Fruit fly (Drosophila melanogaster) whole organism, wandering third instar larva: ENCODE results near the gene tara.

Experiments
- Abd-B ChIP-seq: fragments of >200 bp; optimal IDR thresholded peaks from 2 replicates; lab custom pipeline; 2017; ENCODE audit warnings: missing biosample characterization, missing genetic modification characterization
- CG32264 ChIP-seq: fragments of 200-800 bp; sonication (Bioruptor generic); optimal IDR thresholded peaks from 2 replicates; lab custom pipeline; 2016; ENCODE audit warnings: missing biosample characterization, missing genetic modification characterization
- CG9705 ChIP-seq: fragments of 200-800 bp; sonication (Bioruptor generic); optimal IDR thresholded peaks from 2 replicates; lab custom pipeline; 2018; ENCODE audit warnings: missing biosample characterization, mild to moderate bottlenecking, missing genetic modification characterization
- CrebA ChIP-seq: fragments of 200-800 bp; sonication (Bioruptor generic); optimal IDR thresholded peaks from 2 replicates; lab custom pipeline; 2016; ENCODE audit warnings: missing biosample characterization, mild to moderate bottlenecking, missing genetic modification characterization, borderline replicate concordance
- Dfd ChIP-seq: fragments of >200 bp; optimal IDR thresholded peaks from 2 replicates; lab custom pipeline; 2017; ENCODE audit warnings: missing biosample characterization, missing genetic modification characterization
- Dif ChIP-seq: fragments of 200-275, 200-300 bp; sonication (Bioruptor generic); optimal IDR thresholded peaks from 2 replicates; lab custom pipeline; 2018; ENCODE audit warnings: missing biosample characterization, missing genetic modification characterization; ENCODE audit not compliant: partially characterized antibody
- GATAd ChIP-seq: sonication (Bioruptor generic); optimal IDR thresholded peaks from 2 replicates; lab custom pipeline; 2016; ENCODE audit warnings: missing biosample characterization, missing genetic modification characterization
- HLH106 ChIP-seq: fragments of 200-800 bp; optimal IDR thresholded peaks from 3 replicates; lab custom pipeline; 2019; ENCODE audit warnings: missing biosample characterization, mild to moderate bottlenecking, missing genetic modification characterization, moderate library complexity
- Hnf4 ChIP-seq: fragments of 200-800 bp; sonication (Bioruptor generic); optimal IDR thresholded peaks from 2 replicates; lab custom pipeline; 2016; ENCODE audit warnings: missing biosample characterization, mild to moderate bottlenecking, missing genetic modification characterization
- Hr78 ChIP-seq: fragments of >200 bp; optimal IDR thresholded peaks from 2 replicates; lab custom pipeline; 2017; ENCODE audit warnings: missing biosample characterization, missing genetic modification characterization
- Hr83 ChIP-seq: fragments of 200-300 bp; sonication (Bioruptor generic); optimal IDR thresholded peaks from 2 replicates; lab custom pipeline; 2016; ENCODE audit warnings: missing biosample characterization, mild to moderate bottlenecking, missing genetic modification characterization, moderate library complexity; ENCODE audit not compliant: poor library complexity, severe bottlenecking
- Jra ChIP-seq: sonication (Bioruptor generic); optimal IDR thresholded peaks from 2 replicates; lab custom pipeline; 2016; ENCODE audit warnings: missing biosample characterization, missing genetic modification characterization
- Mio ChIP-seq: sonication (Bioruptor generic); optimal IDR thresholded peaks from 2 replicates; lab custom pipeline; 2016; ENCODE audit warnings: missing biosample characterization, missing genetic modification characterization
- Myc ChIP-seq: fragments of >200 bp; optimal IDR thresholded peaks from 2 replicates; lab custom pipeline; 2017
- N ChIP-seq: fragments of >200 bp; optimal IDR thresholded peaks from 2 replicates; lab custom pipeline; 2018; ENCODE audit warnings: missing biosample characterization, missing external identifiers, missing genetic modification characterization
- OdsH ChIP-seq: fragments of 200-800 bp; sonication (Bioruptor generic); optimal IDR thresholded peaks from 2 replicates; lab custom pipeline; 2016; ENCODE audit warnings: missing biosample characterization, mild to moderate bottlenecking, missing genetic modification characterization
- Rel ChIP-seq, 2 experiments: fragments of 200-800 bp; sonication (Bioruptor generic) in 1 of 2; optimal IDR thresholded peaks; 2 replicates in 1 of 2; 3 replicates in 1 of 2; lab custom pipeline; 2016 to 2019; ENCODE audit warnings: mild to moderate bottlenecking in 2 of 2, missing biosample characterization in 2 of 2, missing genetic modification characterization in 2 of 2, moderate library complexity in 1 of 2
- Sp1 ChIP-seq: fragments of 200-800 bp; sonication (Bioruptor generic); optimal IDR thresholded peaks from 3 replicates; lab custom pipeline; 2019; ENCODE audit warnings: missing biosample characterization, mild to moderate bottlenecking, missing genetic modification characterization, moderate library complexity
- Vsx2 ChIP-seq: fragments of 200-300, 225-300 bp; sonication (Bioruptor generic); optimal IDR thresholded peaks from 2 replicates; lab custom pipeline; 2018; ENCODE audit warnings: missing biosample characterization, missing genetic modification characterization; ENCODE audit not compliant: partially characterized antibody
- br ChIP-seq: fragments of 200-800 bp; sonication (Bioruptor generic); optimal IDR thresholded peaks from 2 replicates; lab custom pipeline; 2016; ENCODE audit warnings: missing biosample characterization, missing genetic modification characterization
- brk ChIP-seq: fragments of 200-800 bp; sonication (Bioruptor generic); optimal IDR thresholded peaks from 2 replicates; lab custom pipeline; 2016; ENCODE audit warnings: missing biosample characterization, mild to moderate bottlenecking, missing genetic modification characterization
- dl ChIP-seq, 2 experiments: fragments of 175-275, 200-275 bp in 1 of 2; fragments of 200-275 bp in 1 of 2; sonication (Bioruptor generic); optimal IDR thresholded peaks; lab custom pipeline; 2018; ENCODE audit warnings: mild to moderate bottlenecking in 2 of 2, missing biosample characterization in 2 of 2, missing genetic modification characterization in 2 of 2, moderate library complexity in 2 of 2; ENCODE audit not compliant: partially characterized antibody in 2 of 2, insufficient read depth in 1 of 2
- dmrt93B ChIP-seq: fragments of 200-800 bp; sonication (Bioruptor generic); optimal IDR thresholded peaks from 2 replicates; lab custom pipeline; 2018; ENCODE audit warnings: missing biosample characterization, mild to moderate bottlenecking, missing genetic modification characterization
- dsf ChIP-seq: sonication (Bioruptor generic); optimal IDR thresholded peaks from 2 replicates; lab custom pipeline; 2016; ENCODE audit warnings: missing biosample characterization, missing genetic modification characterization, borderline replicate concordance
- ey ChIP-seq: fragments of 200-800 bp; sonication (Bioruptor generic); optimal IDR thresholded peaks from 2 replicates; lab custom pipeline; 2016; ENCODE audit warnings: missing biosample characterization, missing genetic modification characterization
- foxo ChIP-seq, 2 experiments: fragments of 200-800 bp; sonication (Bioruptor generic); optimal IDR thresholded peaks; 2 replicates in 1 of 2; 3 replicates in 1 of 2; lab custom pipeline; 2016 to 2017; ENCODE audit warnings: missing biosample characterization in 2 of 2, missing genetic modification characterization in 2 of 2
- fru ChIP-seq: fragments of 200-800 bp; sonication (Bioruptor generic); optimal IDR thresholded peaks from 3 replicates; lab custom pipeline; 2016; ENCODE audit warnings: missing biosample characterization, mild to moderate bottlenecking, missing genetic modification characterization
- h ChIP-seq: fragments of 200-800 bp; sonication (Bioruptor generic); optimal IDR thresholded peaks from 3 replicates; lab custom pipeline; 2016; ENCODE audit warnings: missing biosample characterization, mild to moderate bottlenecking, missing genetic modification characterization
- jim ChIP-seq: fragments of 175-275, 200-325 bp; sonication (Bioruptor generic); optimal IDR thresholded peaks from 2 replicates; lab custom pipeline; 2016; ENCODE audit warnings: missing biosample characterization, mild to moderate bottlenecking, missing genetic modification characterization
- lola ChIP-seq: fragments of >200 bp; optimal IDR thresholded peaks from 2 replicates; lab custom pipeline; 2017; ENCODE audit warnings: missing biosample characterization, missing genetic modification characterization
- pan ChIP-seq: fragments of >200 bp; optimal IDR thresholded peaks from 2 replicates; lab custom pipeline; 2017
- psq ChIP-seq: fragments of 200-800 bp; sonication (Bioruptor generic); optimal IDR thresholded peaks from 3 replicates; lab custom pipeline; 2017; ENCODE audit warnings: missing biosample characterization, mild to moderate bottlenecking, missing genetic modification characterization, moderate library complexity
- rgr ChIP-seq: fragments of 200-800 bp; sonication (Bioruptor generic); optimal IDR thresholded peaks from 3 replicates; lab custom pipeline; 2016; ENCODE audit warnings: missing biosample characterization, mild to moderate bottlenecking, missing genetic modification characterization
- sage ChIP-seq: fragments of 200-800 bp; sonication (Bioruptor generic); optimal IDR thresholded peaks from 2 replicates; lab custom pipeline; 2016; ENCODE audit warnings: missing biosample characterization, mild to moderate bottlenecking, missing genetic modification characterization
- sv ChIP-seq: fragments of 200-800 bp; sonication (Bioruptor generic); optimal IDR thresholded peaks from 3 replicates; lab custom pipeline; 2016; ENCODE audit warnings: missing biosample characterization, missing genetic modification characterization
- tai ChIP-seq: sonication (Bioruptor generic); optimal IDR thresholded peaks from 2 replicates; lab custom pipeline; 2016; ENCODE audit warnings: missing biosample characterization, missing genetic modification characterization
- usp ChIP-seq: fragments of >200 bp; optimal IDR thresholded peaks from 2 replicates; lab custom pipeline; 2017; ENCODE audit warnings: missing biosample characterization, missing genetic modification characterization
- woc ChIP-seq: sonication (Bioruptor generic); optimal IDR thresholded peaks from 2 replicates; lab custom pipeline; 2016; ENCODE audit warnings: missing biosample characterization, mild to moderate bottlenecking, missing genetic modification characterization

Gene tara

dm6 chr3R:16224415-16225165 lies 861 bp upstream of the tara start:
- TF ChIP-seq fru (GFP tag; lab: Kevin White, UChicago) = peak; percentile 93
- no peak for TF ChIP-seq usp (GFP tag; lab: Kevin White, UChicago)
- TF ChIP-seq Vsx2 (GFP tag; lab: Kevin White, UChicago) = peak; percentile 40
- TF ChIP-seq br = peak; percentile 89
- TF ChIP-seq CrebA (GFP tag; lab: Kevin White, UChicago) = no peak
- peak; percentile 91 for TF ChIP-seq OdsH (GFP tag; lab: Kevin White, UChicago)
- TF ChIP-seq Rel (GFP tag; optimal IDR thresholded peaks at IDR 0.05; lab: Kevin White, UChicago) = peak; percentile 72
- peak; percentile 79 for TF ChIP-seq Rel (tag; optimal IDR thresholded peaks at IDR 0.05; lab: Kevin White, UChicago)
- peak; percentile 85 for TF ChIP-seq Sp1
- TF ChIP-seq sv (GFP tag; lab: Kevin White, UChicago) = peak; percentile 94
- TF ChIP-seq Hr83 (GFP tag; lab: Kevin White, UChicago) = peak; percentile 55
- TF ChIP-seq N (GFP tag; lab: Kevin White, UChicago) = peak; percentile 47
- TF ChIP-seq Hnf4 = peak; percentile 82
- peak; percentile 74 for TF ChIP-seq Jra
- TF ChIP-seq foxo (GFP tag; optimal IDR thresholded peaks at IDR 0.05; lab: Kevin White, UChicago) = peak; percentile 74 to 91
- TF ChIP-seq rgr (GFP tag; lab: Kevin White, UChicago) = peak; percentile 93
- peak; percentile 79 for TF ChIP-seq psq (GFP tag; lab: Kevin White, UChicago)
- TF ChIP-seq Dfd (GFP tag; lab: Kevin White, UChicago) = no peak
- TF ChIP-seq tai (GFP tag; lab: Kevin White, UChicago) = peak; percentile 73
- peak; percentile 2 for TF ChIP-seq CG9705 (GFP tag; lab: Kevin White, UChicago)
- TF ChIP-seq sage (GFP tag; lab: Kevin White, UChicago) = peak; percentile 63
- peak; percentile 90 for TF ChIP-seq brk (GFP tag; lab: Kevin White, UChicago)
- TF ChIP-seq Myc = no peak
- TF ChIP-seq lola = no peak
- peak; percentile 78 to 85 for TF ChIP-seq dl (GFP tag; optimal IDR thresholded peaks at IDR 0.05; lab: Kevin White, UChicago; ENCODE audit: insufficient read depth in 1 of 2, partially characterized antibody in 2 of 2)
- TF ChIP-seq HLH106 = peak; percentile 81
- TF ChIP-seq Hr78 = no peak
- TF ChIP-seq Mio (GFP tag; lab: Kevin White, UChicago) = peak; percentile 26
- TF ChIP-seq Dif (GFP tag; lab: Kevin White, UChicago) = peak; percentile 91
- peak; percentile 68 for TF ChIP-seq dsf (GFP tag; lab: Kevin White, UChicago)
- peak; percentile 81 for TF ChIP-seq woc (GFP tag; lab: Kevin White, UChicago)
- TF ChIP-seq h = peak; percentile 94
- TF ChIP-seq pan = no peak
- TF ChIP-seq jim (GFP tag; lab: Kevin White, UChicago) = no peak
- peak; percentile 94 for TF ChIP-seq ey
- no peak for TF ChIP-seq Abd-B (GFP tag; lab: Kevin White, UChicago)
- peak; percentile 88 for TF ChIP-seq CG32264
- peak; percentile 73 for TF ChIP-seq dmrt93B (GFP tag; lab: Kevin White, UChicago)
- peak; percentile 30 for TF ChIP-seq GATAd

DNA sequence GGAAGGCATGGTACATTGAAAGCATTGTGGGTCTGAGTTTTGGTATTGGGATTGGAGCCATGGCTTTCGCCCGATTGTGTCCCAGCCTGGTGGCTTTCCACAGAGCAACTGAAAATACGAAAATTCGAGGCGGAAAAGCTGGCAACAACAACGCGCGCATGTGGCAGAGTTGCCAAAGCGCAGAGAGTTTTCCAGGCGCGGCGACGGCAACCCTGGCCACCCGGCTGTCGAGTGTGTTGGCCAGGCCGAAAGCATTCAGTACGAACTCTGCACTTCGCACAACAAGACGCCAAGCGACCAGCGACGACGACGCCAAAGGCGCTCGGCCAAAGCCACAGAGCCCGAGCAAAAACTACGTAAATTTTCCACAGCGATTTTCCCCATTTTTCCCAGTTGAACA lies 309 bp downstream of the tara start:
- TF ChIP-seq Hr78 (no peak), N (GFP tag; lab: Kevin White, UChicago) (no peak), HLH106 (no peak), CrebA (GFP tag; lab: Kevin White, UChicago) (no peak), Sp1 (no peak), jim (GFP tag; lab: Kevin White, UChicago) (no peak), h (no peak), woc (GFP tag; lab: Kevin White, UChicago) (no peak), Jra (no peak), Rel (GFP tag; optimal IDR thresholded peaks at IDR 0.05; lab: Kevin White, UChicago) (no peak), Rel (tag; optimal IDR thresholded peaks at IDR 0.05; lab: Kevin White, UChicago) (no peak), sage (GFP tag; lab: Kevin White, UChicago) (no peak), Abd-B (GFP tag; lab: Kevin White, UChicago) (no peak), psq (GFP tag; lab: Kevin White, UChicago) (no peak), br (no peak), dsf (GFP tag; lab: Kevin White, UChicago) (no peak), rgr (GFP tag; lab: Kevin White, UChicago) (no peak), ey (no peak), pan (no peak), lola (no peak)
